Worm (Caenorhabditis elegans) whole organism, L2 larva: ENCODE data around the gene T24E12.1.
"Not testable (repeated sequence)": the region's sequence is repeated elsewhere in the genome, so short reads cannot be mapped to it uniquely, and the experiment has no call there.

Source experiments
- C34F6.9 ChIP-seq: fragments of 150-350 bp; optimal IDR thresholded peaks from 2 replicates; lab custom pipeline; 2014; ENCODE audit warnings: missing biosample characterization, missing genetic modification characterization
- F13H6.1 ChIP-seq: sonication (generic microtip); optimal IDR thresholded peaks from 2 replicates; lab custom pipeline; 2016; ENCODE audit warnings: missing genetic modification characterization, missing compliant biosample characterization
- R02D3.7 ChIP-seq: fragments of 150-350 bp; optimal IDR thresholded peaks from 2 replicates; lab custom pipeline; 2014; ENCODE audit warnings: missing biosample characterization, missing genetic modification characterization
- ZK546.5 ChIP-seq: sonication (generic microtip); optimal IDR thresholded peaks from 2 replicates; lab custom pipeline; 2017; ENCODE audit warnings: missing biosample characterization, missing genetic modification characterization
- alr-1 ChIP-seq: fragments of 150-350 bp; optimal IDR thresholded peaks from 2 replicates; lab custom pipeline; 2014; ENCODE audit warnings: missing biosample characterization, missing genetic modification characterization
- aly-2 ChIP-seq: fragments of 150-350 bp; optimal IDR thresholded peaks from 2 replicates; lab custom pipeline; 2014; ENCODE audit warnings: missing biosample characterization, missing genetic modification characterization
- ama-1 ChIP-seq: fragments of 150-350 bp; optimal IDR thresholded peaks from 2 replicates; lab custom pipeline; 2018; ENCODE audit warnings: inconsistent platforms
- blmp-1 ChIP-seq: sonication (generic microtip); optimal IDR thresholded peaks from 2 replicates; lab custom pipeline; 2017; ENCODE audit warnings: missing genetic modification characterization, mild to moderate bottlenecking, missing compliant biosample characterization, antibody characterized with exemption, moderate library complexity; ENCODE audit not compliant: insufficient read depth
- ceh-16 ChIP-seq: fragments of 150-350 bp; optimal IDR thresholded peaks from 2 replicates; lab custom pipeline; 2014; ENCODE audit warnings: missing biosample characterization, missing genetic modification characterization
- ceh-82 ChIP-seq: fragments of 150-350 bp; optimal IDR thresholded peaks from 2 replicates; lab custom pipeline; 2014; ENCODE audit warnings: missing biosample characterization, missing genetic modification characterization
- crh-2 ChIP-seq: sonication (generic microtip); optimal IDR thresholded peaks from 2 replicates; lab custom pipeline; 2017; ENCODE audit warnings: missing biosample characterization, missing genetic modification characterization
- dmd-4 ChIP-seq: sonication (generic microtip); optimal IDR thresholded peaks from 2 replicates; lab custom pipeline; 2017; ENCODE audit warnings: missing biosample characterization, missing genetic modification characterization
- egl-27 ChIP-seq: sonication (generic microtip); optimal IDR thresholded peaks from 3 replicates; lab custom pipeline; 2017; ENCODE audit warnings: missing biosample characterization, missing genetic modification reagents, missing genetic modification characterization
- elt-1 ChIP-seq: fragments of 150-350 bp; optimal IDR thresholded peaks from 2 replicates; lab custom pipeline; 2014; ENCODE audit warnings: missing biosample characterization, missing genetic modification characterization
- elt-3 ChIP-seq: sonication (generic microtip); optimal IDR thresholded peaks from 2 replicates; lab custom pipeline; 2017; ENCODE audit warnings: missing biosample characterization, missing genetic modification characterization
- gmeb-1 ChIP-seq: fragments of 150-350 bp; optimal IDR thresholded peaks from 2 replicates; lab custom pipeline; 2014; ENCODE audit warnings: missing biosample characterization, missing genetic modification characterization
- lin-11 ChIP-seq: fragments of 150-350 bp; sonication (generic microtip); optimal IDR thresholded peaks from 2 replicates; lab custom pipeline; 2014; ENCODE audit warnings: missing biosample characterization, missing genetic modification characterization, inconsistent platforms, mixed read lengths
- lin-39 ChIP-seq: fragments of 150-350 bp; optimal IDR thresholded peaks from 2 replicates; lab custom pipeline; 2014; ENCODE audit warnings: missing biosample characterization, missing genetic modification reagents, missing genetic modification characterization
- lsy-2 ChIP-seq, 2 experiments: fragments of 150-350 bp in 1 of 2; sonication (generic microtip) in 1 of 2; optimal IDR thresholded peaks; 2 replicates each; lab custom pipeline; 2014 to 2017; ENCODE audit warnings: missing biosample characterization in 2 of 2, missing genetic modification characterization in 2 of 2
- mbf-1 ChIP-seq: sonication (generic microtip); optimal IDR thresholded peaks from 2 replicates; lab custom pipeline; 2017; ENCODE audit warnings: missing biosample characterization, missing genetic modification characterization
- mdl-1 ChIP-seq, 2 experiments: fragments of 150-350 bp in 1 of 2; sonication (generic microtip) in 1 of 2; optimal IDR thresholded peaks; 2 replicates each; lab custom pipeline; 2017; ENCODE audit warnings: missing biosample characterization in 2 of 2, missing genetic modification characterization in 2 of 2
- nhr-10 ChIP-seq: sonication (generic microtip); optimal IDR thresholded peaks from 2 replicates; lab custom pipeline; 2017; ENCODE audit warnings: missing biosample characterization, missing genetic modification characterization
- nhr-11 ChIP-seq: fragments of 150-350 bp; optimal IDR thresholded peaks from 2 replicates; lab custom pipeline; 2014; ENCODE audit warnings: missing biosample characterization, missing genetic modification characterization
- nhr-12 ChIP-seq: fragments of 150-350 bp; optimal IDR thresholded peaks from 2 replicates; lab custom pipeline; 2014; ENCODE audit warnings: missing biosample characterization, missing genetic modification characterization
- nhr-21 ChIP-seq: fragments of 150-350 bp; optimal IDR thresholded peaks from 2 replicates; lab custom pipeline; 2014; ENCODE audit warnings: missing biosample characterization, missing genetic modification characterization
- nhr-23 ChIP-seq: fragments of 150-350 bp; optimal IDR thresholded peaks from 2 replicates; lab custom pipeline; 2014; ENCODE audit warnings: missing biosample characterization, missing genetic modification reagents, missing genetic modification characterization
- nhr-237 ChIP-seq: fragments of 150-350 bp; optimal IDR thresholded peaks from 2 replicates; lab custom pipeline; 2014; ENCODE audit warnings: missing biosample characterization, missing genetic modification characterization
- nhr-6 ChIP-seq: fragments of 150-350 bp; optimal IDR thresholded peaks from 2 replicates; lab custom pipeline; 2014; ENCODE audit warnings: missing biosample characterization, missing genetic modification characterization
- nhr-77 ChIP-seq: fragments of 150-350 bp; optimal IDR thresholded peaks from 2 replicates; lab custom pipeline; 2014; ENCODE audit warnings: missing biosample characterization, missing genetic modification characterization
- peb-1 ChIP-seq: fragments of 150-350 bp; optimal IDR thresholded peaks from 2 replicates; lab custom pipeline; 2014; ENCODE audit warnings: missing biosample characterization, missing genetic modification characterization
- skn-1 ChIP-seq: sonication (generic microtip); optimal IDR thresholded peaks from 2 replicates; lab custom pipeline; 2017; ENCODE audit warnings: missing biosample characterization, missing genetic modification characterization
- sma-9 ChIP-seq, 2 experiments: fragments of 150-350 bp in 1 of 2; sonication (generic microtip) in 1 of 2; optimal IDR thresholded peaks; 2 replicates each; lab custom pipeline; 2014 to 2016; ENCODE audit warnings: missing genetic modification characterization in 2 of 2, mild to moderate bottlenecking in 1 of 2, missing biosample characterization in 1 of 2, missing compliant biosample characterization in 1 of 2, missing genetic modification reagents in 1 of 2, moderate library complexity in 1 of 2
- snpc-4 ChIP-seq: fragments of 150-350 bp; optimal IDR thresholded peaks from 2 replicates; lab custom pipeline; 2014; ENCODE audit warnings: missing biosample characterization, missing genetic modification characterization
- unc-39 ChIP-seq: fragments of 150-350 bp; optimal IDR thresholded peaks from 2 replicates; lab custom pipeline; 2014; ENCODE audit warnings: missing biosample characterization, missing genetic modification characterization
- unc-55 ChIP-seq: fragments of 150-350 bp; sonication (generic microtip); optimal IDR thresholded peaks from 3 replicates; lab custom pipeline; 2014; ENCODE audit warnings: missing biosample characterization, missing genetic modification reagents, missing genetic modification characterization
- zag-1 ChIP-seq: fragments of 150-350 bp; optimal IDR thresholded peaks from 2 replicates; lab custom pipeline; 2014; ENCODE audit warnings: missing biosample characterization, missing genetic modification characterization
- ztf-1 ChIP-seq: fragments of 200-800 bp; sonication (Bioruptor generic); conservative IDR thresholded peaks from 2 replicates; pipeline ENCODE4 v1.3.6; 2022; ENCODE audit warnings: missing genetic modification characterization, missing compliant biosample characterization
- ztf-11 ChIP-seq: sonication (generic microtip); optimal IDR thresholded peaks from 2 replicates; lab custom pipeline; 2017; ENCODE audit warnings: missing biosample characterization, missing genetic modification characterization
- ztf-4 ChIP-seq: fragments of 150-350 bp; optimal IDR thresholded peaks from 2 replicates; lab custom pipeline; 2014; ENCODE audit warnings: missing biosample characterization, missing genetic modification characterization

T24E12.1 gene

ce11 chrII:3757499-3757898, 27.9 kb upstream of the T24E12.1 start, which contains the start of gene srx-111:
TSS of gene srx-111 (plus strand) at chrII:3757799.
- no peak for TF ChIP-seq ztf-4 (tag; lab: Kevin White, UChicago)
- no peak for TF ChIP-seq ceh-82 (tag; lab: Kevin White, UChicago)
- no peak for TF ChIP-seq ceh-16
- no peak for TF ChIP-seq nhr-6 (tag; lab: Kevin White, UChicago)
- TF ChIP-seq nhr-23 (tag; lab: Kevin White, UChicago), result no peak
- no peak for TF ChIP-seq ztf-11 (tag; lab: Kevin White, UChicago)
- no peak for TF ChIP-seq dmd-4 (tag; lab: Kevin White, UChicago)
- no peak for TF ChIP-seq unc-39
- TF ChIP-seq snpc-4 (tag; lab: Kevin White, UChicago), result no peak
- no peak for TF ChIP-seq alr-1 (tag; lab: Kevin White, UChicago)
- no peak for TF ChIP-seq skn-1 (tag; lab: Kevin White, UChicago)
- no peak for TF ChIP-seq unc-55
- no peak for TF ChIP-seq R02D3.7 (tag; lab: Kevin White, UChicago)
- TF ChIP-seq zag-1, result no peak
- no peak for TF ChIP-seq nhr-21 (tag; lab: Kevin White, UChicago)
- TF ChIP-seq, all 48 proteins: peak for 0

ce11 chrII:3759010-3759409, 26.3 kb upstream of the T24E12.1 start, which contains the start of gene T24E12.12:
TSS of gene T24E12.12 (plus strand) at chrII:3759290.
- TF ChIP-seq snpc-4 (tag; lab: Kevin White, UChicago) (no peak), ztf-4 (tag; lab: Kevin White, UChicago) (no peak), nhr-10 (tag; lab: Kevin White, UChicago) (no peak), mbf-1 (no peak), lsy-2 (tag; optimal IDR thresholded peaks at IDR 0.05; lab: Kevin White, UChicago) (no peak), elt-3 (tag; lab: Kevin White, UChicago) (no peak), peb-1 (no peak), nhr-77 (tag; lab: Kevin White, UChicago) (no peak), nhr-6 (tag; lab: Kevin White, UChicago) (no peak), nhr-237 (tag; lab: Kevin White, UChicago) (no peak), elt-1 (tag; lab: Kevin White, UChicago) (no peak), nhr-21 (tag; lab: Kevin White, UChicago) (no peak), blmp-1 (tag; lab: Kevin White, UChicago) (no peak)
- TF ChIP-seq, all 48 proteins: peak for 0

ce11 chrII:3761599-3761998, 23.8 kb upstream of the T24E12.1 start, which contains the start of gene T24E12.6:
TSS of gene T24E12.6 (minus strand) at chrII:3761699.
- TF ChIP-seq ama-1 (lab: Kevin White, UChicago); ztf-4 (tag; lab: Kevin White, UChicago); nhr-6 (tag; lab: Kevin White, UChicago): not testable (repeated sequence)

ce11 chrII:3764486-3764885, 20.9 kb upstream of the T24E12.1 start, which contains the start of gene srx-112:
TSS of gene srx-112 (minus strand) at chrII:3764586.
- TF ChIP-seq nhr-6 (tag; lab: Kevin White, UChicago), result no peak
- no peak for TF ChIP-seq blmp-1 (tag; lab: Kevin White, UChicago)
- no peak for TF ChIP-seq nhr-12 (tag; lab: Kevin White, UChicago)
- TF ChIP-seq peb-1, result no peak
- no peak for TF ChIP-seq zag-1
- TF ChIP-seq nhr-21 (tag; lab: Kevin White, UChicago), result no peak
- TF ChIP-seq F13H6.1 (tag; lab: Kevin White, UChicago), result no peak
- TF ChIP-seq sma-9 (GFP tag; optimal IDR thresholded peaks at IDR 0.05; lab: Kevin White, UChicago), result no peak
- no peak for TF ChIP-seq sma-9 (tag; optimal IDR thresholded peaks at IDR 0.05; lab: Kevin White, UChicago)
- no peak for TF ChIP-seq dmd-4 (tag; lab: Kevin White, UChicago)
- TF ChIP-seq ama-1 (lab: Kevin White, UChicago), result no peak
- TF ChIP-seq egl-27, result no peak
- TF ChIP-seq elt-1 (tag; lab: Kevin White, UChicago), result no peak
- no peak for TF ChIP-seq ZK546.5 (tag; lab: Kevin White, UChicago)
- no peak for TF ChIP-seq nhr-11
- TF ChIP-seq gmeb-1 (tag; lab: Kevin White, UChicago), result no peak
- no peak for TF ChIP-seq ceh-82 (tag; lab: Kevin White, UChicago)
- no peak for TF ChIP-seq nhr-23 (tag; lab: Kevin White, UChicago)
- TF ChIP-seq lin-11 (tag; lab: Kevin White, UChicago), result no peak

- TF ChIP-seq mdl-1 (tag; optimal IDR thresholded peaks at IDR 0.05; lab: Kevin White, UChicago) (no peak), nhr-23 (tag; lab: Kevin White, UChicago) (no peak), crh-2 (no peak), ztf-1 (GFP tag; lab: Robert Waterston, UW) (no peak), C34F6.9 (tag; lab: Kevin White, UChicago) (no peak), aly-2 (no peak), mbf-1 (no peak), unc-39 (no peak), nhr-12 (tag; lab: Kevin White, UChicago) (no peak), lsy-2 (tag; optimal IDR thresholded peaks at IDR 0.05; lab: Kevin White, UChicago) (no peak), unc-55 (no peak), elt-1 (tag; lab: Kevin White, UChicago) (no peak), alr-1 (tag; lab: Kevin White, UChicago) (no peak), lin-11 (tag; lab: Kevin White, UChicago) (no peak), nhr-6 (tag; lab: Kevin White, UChicago) (no peak), gmeb-1 (tag; lab: Kevin White, UChicago) (no peak), lin-39 (tag; lab: Kevin White, UChicago) (no peak)
Measured at ce11 chrII:3771640-3772039, 13.7 kb upstream of the T24E12.1 start.
